Fruit fly (Drosophila melanogaster) whole organism, embryonic: ENCODE measurements around the gene Rpn1.

ENCODE experiments used
- Aef1 ChIP-seq: fragments of 200-800 bp; sonication (Bioruptor generic); IDR thresholded peaks from 3 replicates; pipeline ENCODE4 v1.3.6; 2022; ENCODE audit warnings: missing biosample characterization, missing genetic modification characterization
- CG10267 ChIP-seq: fragments of 200-800 bp; sonication (Bioruptor generic); optimal IDR thresholded peaks from 2 replicates; lab custom pipeline; 2018; ENCODE audit warnings: missing biosample characterization, mild to moderate bottlenecking, missing genetic modification characterization, moderate library complexity
- CG10366 ChIP-seq: fragments of 200-800 bp; sonication (Bioruptor generic); IDR thresholded peaks from 2 replicates; pipeline ENCODE4 v1.3.6; 2022; ENCODE audit warnings: missing biosample characterization, missing genetic modification characterization
- CG10959 ChIP-seq: fragments of 200-800 bp; sonication (Bioruptor generic); IDR thresholded peaks from 2 replicates; pipeline ENCODE4 v1.3.6; 2022; ENCODE audit warnings: missing biosample characterization, missing genetic modification characterization
- CG11560 ChIP-seq: fragments of 200-800 bp; sonication (Bioruptor generic); IDR thresholded peaks from 3 replicates; pipeline ENCODE4 v1.3.6; 2022; ENCODE audit warnings: missing biosample characterization, missing genetic modification characterization
- CG11696 ChIP-seq: fragments of 200-800 bp; sonication (Bioruptor generic); IDR thresholded peaks from 2 replicates; pipeline ENCODE4 v1.3.6; 2022; ENCODE audit warnings: missing biosample characterization, missing genetic modification characterization
- CG12155 ChIP-seq: fragments of 200-800 bp; sonication (Bioruptor generic); optimal IDR thresholded peaks from 3 replicates; lab custom pipeline; 2016; ENCODE audit warnings: missing biosample characterization, missing genetic modification characterization
- CG14441 ChIP-seq: fragments of 200-800 bp; sonication (Bioruptor generic); IDR thresholded peaks from 2 replicates; pipeline ENCODE4 v1.3.6; 2022; ENCODE audit warnings: missing biosample characterization, missing genetic modification characterization
- CG14965 ChIP-seq: fragments of 200-800 bp; sonication (Bioruptor generic); optimal IDR thresholded peaks from 2 replicates; lab custom pipeline; 2016; ENCODE audit warnings: missing biosample characterization, missing genetic modification characterization, borderline replicate concordance
- CG1529 ChIP-seq: fragments of 200-800 bp; sonication (Bioruptor generic); optimal IDR thresholded peaks from 3 replicates; lab custom pipeline; 2018; ENCODE audit warnings: missing biosample characterization, missing genetic modification characterization
- CG15479 ChIP-seq: fragments of 200-800 bp; sonication (Bioruptor generic); optimal IDR thresholded peaks from 3 replicates; lab custom pipeline; 2019; ENCODE audit warnings: missing biosample characterization, mild to moderate bottlenecking, missing genetic modification characterization, moderate library complexity
- CG4328 ChIP-seq: fragments of 200-800 bp; sonication (Bioruptor generic); optimal IDR thresholded peaks from 3 replicates; lab custom pipeline; 2017; ENCODE audit warnings: missing biosample characterization, missing genetic modification reagents, missing genetic modification characterization
- CG4360 ChIP-seq: fragments of 200-800 bp; sonication (Bioruptor generic); IDR thresholded peaks from 2 replicates; pipeline ENCODE4 v1.3.6; 2022; ENCODE audit warnings: missing biosample characterization, missing genetic modification characterization
- CG6272 ChIP-seq: fragments of 200-800 bp; sonication (Bioruptor generic); IDR thresholded peaks from 2 replicates; pipeline ENCODE4 v1.3.6; 2022; ENCODE audit warnings: missing biosample characterization, missing genetic modification characterization
- CG6689 ChIP-seq: fragments of 200-800 bp; sonication (Bioruptor generic); IDR thresholded peaks from 2 replicates; pipeline ENCODE4 v1.3.6; 2022; ENCODE audit warnings: missing biosample characterization, missing genetic modification characterization
- CG7556 ChIP-seq: fragments of 200-800 bp; sonication (Bioruptor generic); optimal IDR thresholded peaks from 2 replicates; lab custom pipeline; 2017; ENCODE audit warnings: missing biosample characterization, mild to moderate bottlenecking, missing genetic modification characterization
- CG7928 ChIP-seq: fragments of 200-800 bp; sonication (Bioruptor generic); optimal IDR thresholded peaks from 2 replicates; lab custom pipeline; 2017; ENCODE audit warnings: missing biosample characterization, mild to moderate bottlenecking, missing genetic modification characterization
- CG7987 ChIP-seq: fragments of 200-800 bp; sonication (Bioruptor generic); optimal IDR thresholded peaks from 2 replicates; lab custom pipeline; 2018; ENCODE audit warnings: missing biosample characterization, mild to moderate bottlenecking, missing genetic modification characterization, moderate library complexity
- CG8290 ChIP-seq, 3 experiments: fragments of 200-800 bp; sonication (Bioruptor generic); optimal IDR thresholded peaks; 2 replicates each; lab custom pipeline; 2016 to 2019; ENCODE audit warnings: missing biosample characterization in 3 of 3, missing genetic modification characterization in 3 of 3, mild to moderate bottlenecking in 2 of 3, moderate library complexity in 1 of 3
- Camta ChIP-seq: fragments of 200-800 bp; sonication (Bioruptor generic); optimal IDR thresholded peaks from 2 replicates; lab custom pipeline; 2016; ENCODE audit warnings: missing biosample characterization, missing genetic modification characterization
- D19B ChIP-seq: fragments of 200-800 bp; sonication (Bioruptor generic); optimal IDR thresholded peaks from 2 replicates; lab custom pipeline; 2017; ENCODE audit warnings: missing biosample characterization, mild to moderate bottlenecking, missing genetic modification characterization
- Deaf1 ChIP-seq: fragments of 200-800 bp; optimal IDR thresholded peaks from 3 replicates; lab custom pipeline; 2019; ENCODE audit warnings: missing biosample characterization, mild to moderate bottlenecking, missing genetic modification characterization, moderate library complexity
- Doc2 ChIP-seq: fragments of 200-800 bp; sonication (Bioruptor generic); IDR thresholded peaks from 2 replicates; pipeline ENCODE4 v1.3.6; 2022; ENCODE audit warnings: missing biosample characterization, missing genetic modification characterization
- HLHmδ ChIP-seq: fragments of 200-800 bp; sonication (Bioruptor generic); optimal IDR thresholded peaks from 2 replicates; lab custom pipeline; 2018; ENCODE audit warnings: missing biosample characterization, mild to moderate bottlenecking, missing genetic modification characterization, moderate library complexity
- NFAT ChIP-seq: fragments of 200-800 bp; sonication (Bioruptor generic); IDR thresholded peaks from 2 replicates; pipeline ENCODE4 v1.3.6; 2022; ENCODE audit warnings: missing biosample characterization, missing genetic modification characterization
- Pdp1 ChIP-seq, 2 experiments: fragments of 200-800 bp; sonication (Bioruptor generic); optimal IDR thresholded peaks; 3 replicates each; lab custom pipeline; 2016; ENCODE audit warnings: missing biosample characterization in 2 of 2, missing genetic modification characterization in 2 of 2, mild to moderate bottlenecking in 1 of 2, moderate library complexity in 1 of 2
- Poxn ChIP-seq: fragments of 200-800 bp; sonication (Bioruptor generic); IDR thresholded peaks from 2 replicates; pipeline ENCODE4 v1.3.6; 2022; ENCODE audit warnings: missing biosample characterization, missing genetic modification characterization
- Trl ChIP-seq, 3 experiments: fragments of >200 bp in 2 of 3; fragments of 200-800 bp in 1 of 3; sonication (Bioruptor generic) in 1 of 3; optimal IDR thresholded peaks; 2 replicates in 1 of 3; 3 replicates in 2 of 3; lab custom pipeline; 2016 to 2017; ENCODE audit warnings: missing biosample characterization in 1 of 3, missing genetic modification characterization in 1 of 3
- Xbp1 ChIP-seq: fragments of 200-800 bp; sonication (Bioruptor generic); optimal IDR thresholded peaks from 3 replicates; lab custom pipeline; 2016; ENCODE audit warnings: missing biosample characterization, mild to moderate bottlenecking, missing genetic modification characterization
- Xrp1 ChIP-seq: fragments of 200-800 bp; sonication (Bioruptor generic); IDR thresholded peaks from 2 replicates; pipeline ENCODE4 v1.3.6; 2022; ENCODE audit warnings: missing biosample characterization, missing genetic modification characterization
- ap ChIP-seq: fragments of 200-800 bp; sonication (Bioruptor generic); IDR thresholded peaks from 2 replicates; pipeline ENCODE4 v1.3.6; 2022; ENCODE audit warnings: missing biosample characterization, missing genetic modification characterization
- cg ChIP-seq: fragments of 200-800 bp; sonication (Bioruptor generic); optimal IDR thresholded peaks from 3 replicates; lab custom pipeline; 2019; ENCODE audit warnings: missing biosample characterization, mild to moderate bottlenecking, missing genetic modification characterization, moderate library complexity
- chinmo ChIP-seq: fragments of 200-800 bp; sonication (Bioruptor generic); IDR thresholded peaks from 4 replicates; pipeline ENCODE4 v1.3.6; 2022; ENCODE audit warnings: missing biosample characterization, missing genetic modification characterization; ENCODE audit not compliant: partially characterized antibody
- ci ChIP-seq: fragments of 200-800 bp; sonication (Bioruptor generic); IDR thresholded peaks from 3 replicates; pipeline ENCODE4 v1.3.6; 2022; ENCODE audit warnings: missing biosample characterization, missing genetic modification characterization
- corto ChIP-seq: fragments of 200-800 bp; sonication (Bioruptor generic); optimal IDR thresholded peaks from 2 replicates; lab custom pipeline; 2016; ENCODE audit warnings: missing biosample characterization, mild to moderate bottlenecking, missing genetic modification characterization, moderate library complexity
- crp ChIP-seq, 2 experiments: fragments of 200-800 bp; sonication (Bioruptor generic); optimal IDR thresholded peaks; 2 replicates in 1 of 2; 3 replicates in 1 of 2; lab custom pipeline; 2017; ENCODE audit warnings: missing biosample characterization in 2 of 2, missing genetic modification characterization in 2 of 2, mild to moderate bottlenecking in 1 of 2, moderate library complexity in 1 of 2
- eyg ChIP-seq: fragments of 200-800 bp; sonication (Bioruptor generic); optimal IDR thresholded peaks from 3 replicates; lab custom pipeline; 2016; ENCODE audit warnings: missing biosample characterization, missing genetic modification characterization
- gfzf ChIP-seq: fragments of 200-800 bp; sonication (Bioruptor generic); optimal IDR thresholded peaks from 2 replicates; lab custom pipeline; 2016; ENCODE audit warnings: missing biosample characterization, mild to moderate bottlenecking, missing genetic modification characterization, moderate library complexity
- ham ChIP-seq: fragments of 200-800 bp; sonication (Bioruptor generic); IDR thresholded peaks from 2 replicates; pipeline ENCODE4 v1.3.6; 2022; ENCODE audit warnings: missing biosample characterization, missing genetic modification characterization
- inv ChIP-seq: fragments of 200-800 bp; sonication (Bioruptor generic); IDR thresholded peaks from 2 replicates; pipeline ENCODE4 v1.3.6; 2022; ENCODE audit warnings: missing biosample characterization, missing genetic modification characterization; ENCODE audit not compliant: partially characterized antibody
- kni ChIP-seq: fragments of 200-800 bp; sonication (Bioruptor generic); optimal IDR thresholded peaks from 3 replicates; lab custom pipeline; 2017; ENCODE audit warnings: mild to moderate bottlenecking, missing biosample characterization, missing genetic modification reagents, missing genetic modification characterization
- nerfin-2 ChIP-seq: fragments of 200-800 bp; sonication (Bioruptor generic); IDR thresholded peaks from 2 replicates; pipeline ENCODE4 v1.3.6; 2022; ENCODE audit warnings: missing biosample characterization, missing genetic modification characterization; ENCODE audit not compliant: partially characterized antibody
- nom ChIP-seq: fragments of 200-800 bp; sonication (Bioruptor generic); optimal IDR thresholded peaks from 2 replicates; lab custom pipeline; 2017; ENCODE audit warnings: missing biosample characterization, missing genetic modification characterization, mild to moderate bottlenecking, moderate library complexity, missing genetic modification reagents
- psq ChIP-seq: fragments of 200-800 bp; sonication (Bioruptor generic); optimal IDR thresholded peaks from 2 replicates; lab custom pipeline; 2017; ENCODE audit warnings: missing biosample characterization, missing genetic modification characterization
- ranshi ChIP-seq: fragments of 200-800 bp; sonication (Bioruptor generic); IDR thresholded peaks from 2 replicates; pipeline ENCODE4 v1.3.6; 2022; ENCODE audit warnings: missing biosample characterization, missing genetic modification characterization
- stwl ChIP-seq: fragments of 200-800 bp; sonication (Bioruptor generic); optimal IDR thresholded peaks from 3 replicates; lab custom pipeline; 2018; ENCODE audit warnings: missing biosample characterization, mild to moderate bottlenecking, missing genetic modification characterization, moderate library complexity
- ttk ChIP-seq: fragments of 200-800 bp; sonication (Bioruptor generic); IDR thresholded peaks from 2 replicates; pipeline ENCODE4 v2.1.2; 2022; ENCODE audit warnings: missing biosample characterization, missing genetic modification characterization

The Rpn1 gene

DNA sequence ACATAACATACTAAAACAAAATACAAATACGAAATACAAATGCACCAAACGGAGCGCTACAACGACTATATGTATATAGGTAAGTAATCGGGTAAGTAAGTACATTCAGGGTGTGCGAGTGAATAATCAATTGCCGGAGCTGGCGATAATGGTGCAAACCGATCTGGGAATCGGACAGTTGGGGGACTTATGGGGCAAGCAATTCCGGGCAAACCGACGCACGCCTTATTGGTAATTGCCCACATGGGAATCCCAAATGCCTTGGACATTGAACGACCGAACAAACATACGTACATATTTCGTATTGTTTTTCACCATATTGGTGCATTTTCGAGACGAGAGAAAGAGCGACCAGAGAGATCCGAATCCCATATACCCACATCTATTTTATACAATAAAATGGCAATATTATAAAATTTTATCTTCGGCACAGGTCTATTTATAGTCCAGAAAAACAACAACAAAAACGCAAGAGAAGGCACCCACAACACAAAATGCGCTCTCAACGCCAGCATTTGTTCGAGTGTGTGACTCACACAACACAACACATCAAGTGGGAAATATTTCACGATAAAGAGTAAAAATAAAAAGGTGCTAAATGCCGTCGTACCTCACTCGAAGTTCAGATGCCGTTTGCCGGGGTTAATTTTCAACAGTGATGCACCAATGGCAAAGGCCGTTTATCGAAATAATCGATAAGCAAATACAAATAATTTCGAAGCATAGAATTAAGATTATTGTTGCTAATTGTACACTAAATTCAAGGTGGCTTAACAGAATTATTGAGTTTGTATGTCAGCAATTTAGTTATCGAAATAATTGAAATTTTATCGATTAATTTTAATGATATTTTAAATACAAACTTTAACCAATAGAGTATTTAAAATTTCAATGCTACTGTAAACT is 14.4 kb upstream of the Rpn1 start (continued):
- TF ChIP-seq corto (peak; percentile 7), CG8290 (GFP tag; optimal IDR thresholded peaks at IDR 0.05; lab: Kevin White, UChicago) (no peak), CG8290 (tag; optimal IDR thresholded peaks at IDR 0.05; lab: Kevin White, UChicago) (peak; percentile 25 to 40), CG7928 (no peak), Doc2 (GFP tag; lab: Robert Waterston, UW) (no peak), CG10959 (no peak), chinmo (0 out of 4 replicates have a peak, but pooled peaks have one; percentile 45), ranshi (GFP tag; lab: Robert Waterston, UW) (no peak), crp (GFP tag; optimal IDR thresholded peaks at IDR 0.05; lab: Kevin White, UChicago) (no peak), CG4360 (GFP tag; lab: Robert Waterston, UW) (peak; percentile 58; the same call in 1 of the 2 replicates), CG1529 (GFP tag; lab: Kevin White, UChicago) (no peak), CG11560 (tag; lab: Robert Waterston, UW) (no peak), CG7556 (no peak), nerfin-2 (GFP tag; lab: Robert Waterston, UW) (no peak), Aef1 (no peak), CG10366 (GFP tag; lab: Robert Waterston, UW) (no peak), Trl (optimal IDR thresholded peaks at IDR 0.05; lab: Kevin White, UChicago) (peak; percentile 4 to 22), Trl (GFP tag; optimal IDR thresholded peaks at IDR 0.05; lab: Kevin White, UChicago) (no peak), ap (GFP tag; lab: Robert Waterston, UW) (no peak), CG10267 (tag; lab: Kevin White, UChicago) (no peak), HLHmδ (no peak), D19B (GFP tag; lab: Kevin White, UChicago) (no peak), ttk (GFP tag; lab: Robert Waterston, UW) (no peak), psq (GFP tag; lab: Kevin White, UChicago) (no peak), nom (GFP tag; lab: Kevin White, UChicago) (peak; percentile 36), cg (peak; percentile 5), eyg (no peak), inv (GFP tag; lab: Robert Waterston, UW) (no peak), Pdp1 (GFP tag; optimal IDR thresholded peaks at IDR 0.05; lab: Kevin White, UChicago) (peak in 1 of 2 experiments; percentile 9), ci (GFP tag; lab: Robert Waterston, UW) (0 out of 3 replicates have a peak, but pooled peaks have one; percentile 24), Deaf1 (tag; lab: Kevin White, UChicago) (no peak), Poxn (GFP tag; lab: Robert Waterston, UW) (no peak), Xbp1 (no peak), CG4328 (GFP tag; lab: Kevin White, UChicago) (no peak), ham (GFP tag; lab: Robert Waterston, UW) (no peak), CG6272 (no peak), CG12155 (no peak), CG7987 (GFP tag; lab: Kevin White, UChicago) (no peak), CG14441 (GFP tag; lab: Robert Waterston, UW) (no peak), stwl (tag; lab: Kevin White, UChicago) (peak; percentile 61), CG14965 (GFP tag; lab: Kevin White, UChicago) (no peak), CG15479 (GFP tag; lab: Kevin White, UChicago) (no peak), NFAT (no peak), Xrp1 (0 out of 2 replicates have a peak, but pooled peaks have one; percentile 15), CG6689 (GFP tag; lab: Robert Waterston, UW) (peak; percentile 22; the same call in 1 of the 2 replicates), CG11696 (GFP tag; lab: Robert Waterston, UW) (0 out of 2 replicates have a peak, but pooled peaks have one; percentile 15), kni (no peak), gfzf (GFP tag; lab: Kevin White, UChicago) (no peak), Camta (GFP tag; lab: Kevin White, UChicago) (no peak)
